Fruit fly (Drosophila melanogaster) whole organism, wandering third instar larva: ENCODE data around the gene Nagk.

Experiments used
- Abd-B ChIP-seq: fragments of >200 bp; optimal IDR thresholded peaks from 2 replicates; lab custom pipeline; 2017; ENCODE audit warnings: missing biosample characterization, missing genetic modification characterization
- Dif ChIP-seq: fragments of 200-275, 200-300 bp; sonication (Bioruptor generic); optimal IDR thresholded peaks from 2 replicates; lab custom pipeline; 2018; ENCODE audit warnings: missing biosample characterization, missing genetic modification characterization; ENCODE audit not compliant: partially characterized antibody
- HLH106 ChIP-seq: fragments of 200-800 bp; optimal IDR thresholded peaks from 3 replicates; lab custom pipeline; 2019; ENCODE audit warnings: missing biosample characterization, mild to moderate bottlenecking, missing genetic modification characterization, moderate library complexity
- Hnf4 ChIP-seq: fragments of 200-800 bp; sonication (Bioruptor generic); optimal IDR thresholded peaks from 2 replicates; lab custom pipeline; 2016; ENCODE audit warnings: missing biosample characterization, mild to moderate bottlenecking, missing genetic modification characterization
- Hr83 ChIP-seq: fragments of 200-300 bp; sonication (Bioruptor generic); optimal IDR thresholded peaks from 2 replicates; lab custom pipeline; 2016; ENCODE audit warnings: missing biosample characterization, mild to moderate bottlenecking, missing genetic modification characterization, moderate library complexity; ENCODE audit not compliant: poor library complexity, severe bottlenecking
- Rel ChIP-seq, 2 experiments: fragments of 200-800 bp; sonication (Bioruptor generic) in 1 of 2; optimal IDR thresholded peaks; 2 replicates in 1 of 2; 3 replicates in 1 of 2; lab custom pipeline; 2016 to 2019; ENCODE audit warnings: mild to moderate bottlenecking in 2 of 2, missing biosample characterization in 2 of 2, missing genetic modification characterization in 2 of 2, moderate library complexity in 1 of 2
- dsf ChIP-seq: sonication (Bioruptor generic); optimal IDR thresholded peaks from 2 replicates; lab custom pipeline; 2016; ENCODE audit warnings: missing biosample characterization, missing genetic modification characterization, borderline replicate concordance
- foxo ChIP-seq, 2 experiments: fragments of 200-800 bp; sonication (Bioruptor generic); optimal IDR thresholded peaks; 2 replicates in 1 of 2; 3 replicates in 1 of 2; lab custom pipeline; 2016 to 2017; ENCODE audit warnings: missing biosample characterization in 2 of 2, missing genetic modification characterization in 2 of 2
- fru ChIP-seq: fragments of 200-800 bp; sonication (Bioruptor generic); optimal IDR thresholded peaks from 3 replicates; lab custom pipeline; 2016; ENCODE audit warnings: missing biosample characterization, mild to moderate bottlenecking, missing genetic modification characterization
- h ChIP-seq: fragments of 200-800 bp; sonication (Bioruptor generic); optimal IDR thresholded peaks from 3 replicates; lab custom pipeline; 2016; ENCODE audit warnings: missing biosample characterization, mild to moderate bottlenecking, missing genetic modification characterization
- lola ChIP-seq: fragments of >200 bp; optimal IDR thresholded peaks from 2 replicates; lab custom pipeline; 2017; ENCODE audit warnings: missing biosample characterization, missing genetic modification characterization
- pan ChIP-seq: fragments of >200 bp; optimal IDR thresholded peaks from 2 replicates; lab custom pipeline; 2017
- psq ChIP-seq: fragments of 200-800 bp; sonication (Bioruptor generic); optimal IDR thresholded peaks from 3 replicates; lab custom pipeline; 2017; ENCODE audit warnings: missing biosample characterization, mild to moderate bottlenecking, missing genetic modification characterization, moderate library complexity
- sv ChIP-seq: fragments of 200-800 bp; sonication (Bioruptor generic); optimal IDR thresholded peaks from 3 replicates; lab custom pipeline; 2016; ENCODE audit warnings: missing biosample characterization, missing genetic modification characterization

DNA sequence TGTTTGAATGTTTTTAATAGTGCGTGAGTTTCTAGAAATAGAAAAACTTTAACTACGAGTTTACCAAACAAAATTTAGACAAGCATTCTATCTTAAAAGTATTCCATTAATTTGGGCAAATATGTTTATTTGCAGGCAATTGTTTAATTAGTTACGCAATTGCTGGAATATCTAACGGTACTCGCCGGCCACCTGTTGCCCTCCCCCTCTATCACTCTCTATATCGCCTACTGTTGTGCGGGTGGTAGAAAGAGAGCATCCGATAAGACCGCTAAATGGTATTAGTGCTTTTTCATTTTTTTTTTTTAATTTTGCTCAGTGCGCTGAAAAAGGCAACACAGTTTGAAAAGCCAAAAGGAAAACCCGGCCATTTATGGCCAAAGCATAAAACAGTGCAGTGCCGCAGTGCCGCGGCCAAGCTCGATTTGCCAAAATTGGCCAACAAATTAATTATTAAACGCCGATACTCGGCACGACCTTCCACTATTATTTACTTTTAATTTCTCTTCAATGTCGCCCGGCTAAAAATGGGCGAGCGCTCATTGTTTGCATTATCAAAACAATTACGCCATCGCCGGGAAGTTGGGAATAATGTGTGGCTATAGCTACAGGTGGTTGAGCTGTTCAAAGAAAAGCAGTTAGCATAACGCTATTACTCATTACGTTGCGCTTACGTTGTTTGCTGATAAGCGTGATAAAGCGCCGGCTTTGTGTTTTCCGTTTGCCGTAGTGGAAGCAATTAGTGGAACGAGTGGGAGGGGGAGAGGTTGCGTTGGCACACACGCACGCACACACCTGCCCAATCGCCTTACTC lies 53.0 kb downstream of the Nagk start:
- TF ChIP-seq pan (lab: Kevin White, UChicago) (no peak), Hr83 (GFP tag; lab: Kevin White, UChicago) (no peak), h (GFP tag; lab: Kevin White, UChicago) (no peak), dsf (GFP tag; lab: Kevin White, UChicago) (no peak), psq (no peak), Abd-B (no peak), HLH106 (tag; lab: Kevin White, UChicago) (no peak), Hnf4 (GFP tag; lab: Kevin White, UChicago) (no peak), lola (GFP tag; lab: Kevin White, UChicago) (no peak), sv (GFP tag; lab: Kevin White, UChicago) (no peak), Rel (GFP tag; optimal IDR thresholded peaks at IDR 0.05; lab: Kevin White, UChicago) (no peak), Rel (tag; optimal IDR thresholded peaks at IDR 0.05; lab: Kevin White, UChicago) (no peak), Dif (GFP tag; lab: Kevin White, UChicago) (no peak), foxo (GFP tag; optimal IDR thresholded peaks at IDR 0.05; lab: Kevin White, UChicago) (no peak), fru (no peak)
